Worm (Caenorhabditis elegans) whole organism, L4/young adult: Measurements from ENCODE around the gene suox-1.

Experiments used
- W03F9.2 ChIP-seq: fragments of 150-350 bp; optimal IDR thresholded peaks from 2 replicates; lab custom pipeline; 2014; ENCODE audit warnings: missing biosample characterization, missing genetic modification characterization
- dao-5 ChIP-seq: sonication (generic microtip); optimal IDR thresholded peaks from 2 replicates; lab custom pipeline; 2016; ENCODE audit warnings: missing genotype, missing genetic modification characterization, moderate library complexity, missing compliant biosample characterization
- him-1 ChIP-seq: sonication (generic microtip); optimal IDR thresholded peaks from 2 replicates; lab custom pipeline; 2016; ENCODE audit warnings: missing genotype, missing genetic modification reagents, missing genetic modification characterization, missing compliant biosample characterization

DNA sequence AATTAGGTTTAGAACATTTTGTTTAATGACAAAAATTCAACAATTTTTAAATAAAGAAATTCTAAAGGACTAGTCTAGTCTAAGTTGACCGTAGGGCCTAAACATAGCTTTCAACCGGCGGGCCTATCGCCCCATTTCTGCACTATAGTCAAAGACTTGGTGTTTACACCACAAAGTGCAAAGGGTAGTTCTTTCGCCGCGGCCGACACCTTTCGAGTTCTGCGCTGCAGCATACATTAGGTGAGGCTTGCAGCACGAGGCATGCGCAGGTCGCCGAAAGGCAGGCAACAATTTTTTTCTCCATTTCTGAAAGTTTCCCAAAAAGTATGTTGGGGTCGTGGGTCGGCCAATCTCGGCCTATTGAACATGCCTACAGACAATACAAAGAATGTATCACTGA is 31.1 kb downstream of the suox-1 start:
- TF ChIP-seq him-1 (tag; lab: Kevin White, UChicago) (no peak), W03F9.2 (tag; lab: Kevin White, UChicago) (no peak), dao-5 (tag; lab: Kevin White, UChicago) (no peak)
